Worm (Caenorhabditis elegans) whole organism, mixed stage, embryonic: ENCODE results near the gene R07E5.4.

ENCODE experiments used
- ceh-43 ChIP-seq: fragments of 200-800 bp; sonication (Bioruptor generic); optimal IDR thresholded peaks from 2 replicates; lab custom pipeline; 2018; ENCODE audit warnings: mild to moderate bottlenecking, missing genetic modification characterization, moderate library complexity, missing compliant biosample characterization
- lin-13 ChIP-seq: fragments of 150-350 bp; optimal IDR thresholded peaks from 2 replicates; lab custom pipeline; 2014; ENCODE audit warnings: missing biosample characterization, missing genetic modification characterization
- nhr-76 ChIP-seq: sonication (generic microtip); optimal IDR thresholded peaks from 2 replicates; lab custom pipeline; 2017; ENCODE audit warnings: missing biosample characterization, missing genetic modification characterization
- unc-39 ChIP-seq: fragments of 150-350 bp; optimal IDR thresholded peaks from 2 replicates; lab custom pipeline; 2014; ENCODE audit warnings: missing biosample characterization, missing genetic modification characterization

ce11 chrIII:4374854-4375253 lies 19.7 kb upstream of the R07E5.4 start, which contains the start of gene pals-26:
- TF ChIP-seq nhr-76 (no peak), unc-39 (tag; lab: Kevin White, UChicago) (no peak), ceh-43 (GFP tag; lab: Kevin White, UChicago) (no peak), lin-13 (no peak)
